Fruit fly (Drosophila melanogaster) S2 (cell line): ENCODE results near the gene schuy.

Source experiments
- CG8478 ChIP-seq: fragments of >200 bp; optimal IDR thresholded peaks from 2 replicates; lab custom pipeline; 2018
- CTCF ChIP-seq, 2 experiments: fragments of >200 bp; optimal IDR thresholded peaks; 2 replicates each; lab custom pipeline; 2018

schuy gene

DNA sequence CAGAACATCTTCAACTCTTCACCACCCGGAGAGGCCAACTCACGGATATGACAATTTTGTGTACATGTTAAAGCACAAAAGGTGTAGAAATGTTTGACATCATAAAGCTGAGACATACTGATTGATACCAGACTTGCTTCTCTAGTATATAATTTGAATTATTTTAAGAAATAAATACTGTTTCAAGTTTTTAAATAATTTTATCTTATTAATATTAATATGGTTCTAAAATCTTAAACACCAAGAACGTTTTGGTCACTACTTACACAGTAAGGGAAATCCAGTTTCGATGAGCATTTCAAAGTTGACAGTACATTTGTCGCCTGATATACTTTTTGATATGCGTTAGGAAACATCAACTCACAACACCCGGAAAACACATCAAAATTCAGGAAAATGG, at the start of gene schuy, which contains the start of gene hale:
schuy (plus strand) TSS at position 326 of the 400 bp plus-strand sequence.
hale (minus strand) TSS at position 101 of the 400 bp plus-strand sequence.
- TF ChIP-seq CTCF (optimal IDR thresholded peaks at IDR 0.05; lab: Kevin White, UChicago) = no peak
- TF ChIP-seq CG8478 (lab: Kevin White, UChicago) = no peak

DNA sequence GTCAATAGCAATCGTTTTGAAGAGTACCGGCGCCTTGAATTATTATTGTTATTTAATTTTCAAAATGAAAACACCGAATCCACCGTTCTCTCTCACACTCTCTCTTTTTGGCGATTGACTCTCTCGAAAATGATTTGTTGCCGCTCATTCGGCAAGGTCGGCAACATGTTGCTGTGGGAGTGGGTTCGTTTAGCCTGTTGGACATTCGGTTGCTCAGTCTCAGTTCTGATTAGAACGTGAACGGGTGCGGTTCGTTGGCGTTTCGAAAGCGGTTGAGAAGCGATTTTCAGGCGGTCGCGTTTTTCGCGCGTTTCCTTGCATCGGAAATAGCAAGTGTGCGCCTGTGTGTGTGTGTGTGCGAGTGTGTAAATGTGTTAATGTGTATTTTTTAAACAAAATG, 46.9 kb upstream of the schuy start, which contains the start of gene Ac76E:
Ac76E (plus strand) TSS at position 264 of the 400 bp plus-strand sequence.
- TF ChIP-seq CG8478 (lab: Kevin White, UChicago) (no peak), CTCF (optimal IDR thresholded peaks at IDR 0.05; lab: Kevin White, UChicago) (no peak)

DNA sequence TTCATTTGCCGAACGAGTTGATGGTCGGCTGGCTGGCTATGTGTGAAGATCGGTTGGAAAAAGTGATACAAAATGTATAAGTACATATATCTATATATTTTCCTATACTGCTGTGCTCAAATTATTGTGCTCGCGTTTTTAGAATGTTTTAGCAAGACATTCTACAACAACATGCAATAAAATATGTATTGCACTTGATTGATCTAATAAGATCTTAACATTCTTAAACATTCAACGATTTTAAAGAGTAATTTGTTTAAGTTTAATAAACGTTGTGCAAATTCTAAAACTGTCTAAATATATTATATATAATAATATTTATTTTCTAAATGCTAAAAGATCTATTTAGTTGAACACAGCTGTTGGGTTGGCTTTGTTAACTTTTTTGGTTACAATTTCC, 45.5 kb upstream of the schuy start:
- no peak for TF ChIP-seq CTCF (optimal IDR thresholded peaks at IDR 0.05; lab: Kevin White, UChicago)
- TF ChIP-seq CG8478 (lab: Kevin White, UChicago) = no peak

- TF ChIP-seq CTCF (optimal IDR thresholded peaks at IDR 0.05; lab: Kevin White, UChicago) (no peak), CG8478 (lab: Kevin White, UChicago) (no peak)
Measured at dm6 chr3L:19941162-19941561, 44.7 kb upstream of the schuy start.

DNA sequence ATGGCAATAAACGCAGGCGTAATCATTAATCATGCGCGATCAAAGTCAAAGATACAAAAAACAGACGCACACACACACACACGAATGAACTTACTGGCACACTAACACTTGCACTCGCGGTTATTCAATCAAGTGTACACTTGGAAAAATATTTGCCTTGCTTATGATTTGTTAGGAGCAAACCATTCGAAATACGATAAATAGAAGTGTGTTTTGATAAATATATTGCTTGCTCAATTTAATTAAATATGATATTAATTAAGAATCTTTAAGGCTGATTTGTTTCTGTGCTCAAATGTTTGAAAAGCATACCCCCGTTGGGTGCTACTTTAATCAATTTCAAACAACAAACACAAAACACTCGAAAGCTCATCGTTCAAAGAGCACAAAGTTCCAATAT, 40.4 kb upstream of the schuy start:
- TF ChIP-seq CG8478 (lab: Kevin White, UChicago) (no peak), CTCF (optimal IDR thresholded peaks at IDR 0.05; lab: Kevin White, UChicago) (no peak)

DNA sequence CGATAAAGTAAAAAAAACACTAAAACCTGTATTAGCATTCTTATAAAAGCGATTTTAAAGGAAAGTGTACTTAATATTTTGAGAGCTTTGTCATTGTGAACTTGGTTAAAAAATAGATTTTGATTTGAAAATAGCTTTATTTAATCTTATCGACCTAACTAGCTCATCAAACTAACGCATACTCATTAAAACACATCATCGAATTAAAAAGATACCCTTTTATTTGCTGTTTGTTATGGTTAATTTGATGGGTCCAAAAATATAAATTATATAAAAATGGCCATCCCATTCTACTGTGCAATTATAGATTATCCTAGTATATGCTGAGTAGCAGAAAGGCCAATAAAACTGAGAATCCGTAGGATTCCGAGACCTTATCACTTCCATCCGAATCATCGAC, 34.9 kb upstream of the schuy start, which contains the start of gene CG32219:
CG32219 (minus strand) TSS at position 101 of the 400 bp plus-strand sequence.
- TF ChIP-seq CG8478 (lab: Kevin White, UChicago) = no peak
- TF ChIP-seq CTCF (optimal IDR thresholded peaks at IDR 0.05; lab: Kevin White, UChicago) = no peak

dm6 chr3L:19951868-19952267, 34.0 kb upstream of the schuy start, which contains the start of gene CG34258:
Gene CG34258 (minus strand): TSS chr3L:19951968.
- TF ChIP-seq CG8478 (lab: Kevin White, UChicago) (no peak), CTCF (optimal IDR thresholded peaks at IDR 0.05; lab: Kevin White, UChicago) (no peak)

DNA sequence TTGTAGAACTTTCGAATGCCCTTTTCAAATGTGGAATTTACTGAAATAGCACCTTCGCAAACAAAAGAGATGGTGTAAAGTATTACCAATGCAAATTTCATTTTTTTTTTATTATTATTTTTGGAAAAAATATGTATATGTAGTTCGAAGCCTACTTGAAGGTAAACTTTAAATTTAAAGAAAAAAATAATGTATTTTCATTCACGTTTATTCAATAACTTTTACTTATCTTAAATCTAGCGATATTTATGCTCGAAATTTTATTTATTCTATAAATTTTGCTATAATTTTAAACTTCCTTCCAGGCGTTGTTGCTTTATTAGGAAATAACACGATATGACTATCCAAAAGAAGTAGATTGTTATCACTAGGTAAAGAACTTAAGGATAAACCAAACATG, 33.2 kb upstream of the schuy start, which contains the start of gene CG33710:
CG33710 (minus strand) TSS at position 101 of the 400 bp plus-strand sequence.
- TF ChIP-seq CG8478 (lab: Kevin White, UChicago) (no peak), CTCF (optimal IDR thresholded peaks at IDR 0.05; lab: Kevin White, UChicago) (no peak)

dm6 chr3L:19953612-19954011, 32.3 kb upstream of the schuy start, which contains the start of gene CG42655:
Gene CG42655 (minus strand): TSS chr3L:19953712.
- TF ChIP-seq CTCF (optimal IDR thresholded peaks at IDR 0.05; lab: Kevin White, UChicago) (no peak), CG8478 (lab: Kevin White, UChicago) (no peak)

dm6 chr3L:19954426-19954825, 31.5 kb upstream of the schuy start, which contains the start of gene CG42654:
Gene CG42654 (minus strand): TSS chr3L:19954526.
- TF ChIP-seq CTCF (optimal IDR thresholded peaks at IDR 0.05; lab: Kevin White, UChicago) (no peak), CG8478 (lab: Kevin White, UChicago) (no peak)

- TF ChIP-seq CG8478 (lab: Kevin White, UChicago) = no peak
- TF ChIP-seq CTCF (optimal IDR thresholded peaks at IDR 0.05; lab: Kevin White, UChicago) = no peak
Measured at dm6 chr3L:19955699-19956098, 30.2 kb upstream of the schuy start, which contains the start of gene CG42263. Gene CG42263 (minus strand): TSS chr3L:19955799.

DNA sequence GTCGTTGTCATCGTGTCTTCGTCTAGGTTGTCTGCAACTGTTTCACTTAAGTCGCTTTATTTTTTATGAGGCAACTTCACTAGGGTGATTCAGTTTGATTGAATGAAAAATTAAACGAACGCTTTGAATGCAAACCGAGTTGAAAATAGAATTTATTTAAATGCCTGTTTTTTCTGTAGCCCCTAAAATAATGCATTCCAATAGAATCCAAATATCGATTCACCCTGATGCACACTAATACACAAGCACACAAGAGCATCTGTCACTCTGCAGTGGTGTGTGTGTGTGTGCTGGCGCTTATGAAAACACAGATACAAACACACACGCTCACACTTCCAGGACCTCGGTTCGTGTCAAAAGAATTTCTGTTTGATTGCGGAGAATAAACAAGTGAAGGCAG, 24.1 kb upstream of the schuy start:
- TF ChIP-seq CG8478 (lab: Kevin White, UChicago) = no peak
- TF ChIP-seq CTCF (optimal IDR thresholded peaks at IDR 0.05; lab: Kevin White, UChicago) = no peak

- TF ChIP-seq CG8478 (lab: Kevin White, UChicago) = no peak
- no peak for TF ChIP-seq CTCF (optimal IDR thresholded peaks at IDR 0.05; lab: Kevin White, UChicago)
Measured at dm6 chr3L:19968725-19969598, 16.9 kb upstream of the schuy start.

DNA sequence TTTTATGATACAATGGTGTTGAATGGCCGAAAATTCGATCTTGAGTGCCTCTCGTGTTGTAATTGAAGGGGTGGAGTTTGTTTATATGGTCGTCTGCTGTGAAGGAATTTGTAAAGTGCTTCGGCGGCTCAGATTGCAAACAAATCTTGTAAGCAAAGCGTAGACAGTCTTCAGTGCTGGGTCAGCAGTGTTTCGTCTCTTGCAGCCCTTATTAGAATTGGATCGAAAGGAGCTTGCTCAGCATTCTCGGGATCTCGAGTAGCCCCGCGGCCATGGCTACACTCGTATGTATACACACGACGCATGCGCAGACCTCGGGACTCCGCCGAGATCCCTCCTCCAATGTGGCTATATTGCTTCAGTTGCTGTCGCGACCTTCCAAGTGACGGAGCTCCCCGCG, 7.8 kb upstream of the schuy start:
- TF ChIP-seq CTCF (optimal IDR thresholded peaks at IDR 0.05; lab: Kevin White, UChicago) = no peak
- TF ChIP-seq CG8478 (lab: Kevin White, UChicago) = no peak

dm6 chr3L:19979592-19979991, 6.3 kb upstream of the schuy start, which contains the start of gene CG14182:
Gene CG14182 (minus strand): TSS chr3L:19979812.
- TF ChIP-seq CG8478 (lab: Kevin White, UChicago) (no peak), CTCF (optimal IDR thresholded peaks at IDR 0.05; lab: Kevin White, UChicago) (no peak)
